Worm (Caenorhabditis elegans) whole organism, mixed stage, embryonic: Measurements from ENCODE around the gene rpn-6.1.

Experiments used
- bed-3 ChIP-seq: fragments of 200-800 bp; sonication (Bioruptor generic); optimal IDR thresholded peaks from 3 replicates; lab custom pipeline; 2018; ENCODE audit warnings: mild to moderate bottlenecking, missing genetic modification characterization, moderate library complexity, missing compliant biosample characterization
- hlh-1 ChIP-seq: fragments of 150-350 bp; optimal IDR thresholded peaks from 2 replicates; lab custom pipeline; 2014; ENCODE audit warnings: missing biosample characterization, missing genetic modification reagents, missing genetic modification characterization
- nhr-237 ChIP-seq: fragments of 150-350 bp; optimal IDR thresholded peaks from 2 replicates; lab custom pipeline; 2014; ENCODE audit warnings: missing biosample characterization, missing genetic modification characterization
- pha-4 ChIP-seq: fragments of 150-350 bp; optimal IDR thresholded peaks from 2 replicates; lab custom pipeline; 2018; ENCODE audit warnings: missing biosample characterization, missing genetic modification reagents, missing genetic modification characterization
- tbx-8 ChIP-seq: fragments of 200-800 bp; sonication (Bioruptor generic); optimal IDR thresholded peaks from 2 replicates; lab custom pipeline; 2018; ENCODE audit warnings: mild to moderate bottlenecking, missing genetic modification characterization, moderate library complexity, missing compliant biosample characterization
- unc-62 ChIP-seq: fragments of 150-350 bp; optimal IDR thresholded peaks from 2 replicates; lab custom pipeline; 2014; ENCODE audit warnings: missing biosample characterization, missing genetic modification reagents, missing genetic modification characterization

DNA sequence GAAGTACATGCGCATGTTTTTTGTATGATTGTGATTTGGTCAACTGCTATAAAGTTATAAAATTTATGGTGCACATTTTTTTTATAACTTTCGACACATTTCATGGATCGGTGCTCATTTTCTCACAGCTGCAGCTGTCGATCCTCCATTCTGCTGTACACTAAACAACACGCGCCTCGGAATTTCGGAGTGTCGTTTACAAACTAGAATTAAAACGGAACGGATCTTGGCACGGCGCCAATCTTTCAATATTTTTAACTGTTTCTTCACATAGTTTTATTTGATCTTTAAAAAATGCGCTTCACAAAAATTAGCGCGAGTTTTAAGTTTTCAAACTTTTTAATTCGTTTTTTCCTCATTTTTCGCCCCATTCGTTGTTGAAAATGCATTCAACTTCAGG lies 15.4 kb downstream of the rpn-6.1 start, which contains the start of gene let-711:
- TF ChIP-seq hlh-1 (tag; lab: Kevin White, UChicago), result peak; percentile 58
- no peak for TF ChIP-seq bed-3 (GFP tag; lab: Kevin White, UChicago)
- TF ChIP-seq tbx-8 (GFP tag; lab: Kevin White, UChicago), result no peak
- TF ChIP-seq unc-62 (GFP tag; lab: Kevin White, UChicago), result no peak
- no peak for TF ChIP-seq pha-4 (tag; lab: Kevin White, UChicago)
- TF ChIP-seq nhr-237 (tag; lab: Kevin White, UChicago), result no peak
